Worm (Caenorhabditis elegans) whole organism, L1 larva: Measurements from ENCODE around the gene R05G6.1.

Source experiments
- C34B4.2 ChIP-seq: sonication (generic microtip); optimal IDR thresholded peaks from 2 replicates; lab custom pipeline; 2017; ENCODE audit warnings: mild to moderate bottlenecking, missing genetic modification characterization, missing compliant biosample characterization
- Y116A8C.19 ChIP-seq: sonication (generic microtip); optimal IDR thresholded peaks from 2 replicates; lab custom pipeline; 2016; ENCODE audit warnings: missing compliant biosample characterization, missing genetic modification characterization, borderline replicate concordance
- ceh-8 ChIP-seq: fragments of 200-800 bp; sonication (Bioruptor generic); optimal IDR thresholded peaks from 2 replicates; lab custom pipeline; 2018; ENCODE audit warnings: mild to moderate bottlenecking, missing genetic modification characterization, moderate library complexity, missing compliant biosample characterization
- ceh-82 ChIP-seq, 3 experiments: fragments of 150-350 bp in 1 of 3; sonication (generic microtip) in 2 of 3; optimal IDR thresholded peaks; 2 replicates each; lab custom pipeline; 2014 to 2017; ENCODE audit warnings: missing biosample characterization in 3 of 3, missing genetic modification characterization in 3 of 3
- fos-1 ChIP-seq: fragments of 150-350 bp; optimal IDR thresholded peaks from 2 replicates; lab custom pipeline; 2014; ENCODE audit warnings: missing biosample characterization, missing genetic modification characterization
- lsy-2 ChIP-seq, 2 experiments: fragments of 150-350 bp; optimal IDR thresholded peaks; 2 replicates each; lab custom pipeline; 2014; ENCODE audit warnings: missing biosample characterization in 2 of 2, missing genetic modification characterization in 2 of 2
- mef-2 ChIP-seq: fragments of 150-350 bp; optimal IDR thresholded peaks from 2 replicates; lab custom pipeline; 2014; ENCODE audit warnings: missing biosample characterization, missing genetic modification characterization
- nhr-11 ChIP-seq: fragments of 150-350 bp; optimal IDR thresholded peaks from 2 replicates; lab custom pipeline; 2014; ENCODE audit warnings: missing biosample characterization, missing genetic modification characterization
- nhr-77 ChIP-seq: fragments of 150-350 bp; optimal IDR thresholded peaks from 2 replicates; lab custom pipeline; 2014; ENCODE audit warnings: missing biosample characterization, missing genetic modification characterization
- pqm-1 ChIP-seq: sonication (generic microtip); optimal IDR thresholded peaks from 3 replicates; lab custom pipeline; 2017; ENCODE audit warnings: missing biosample characterization, missing genetic modification characterization
- snpc-4 ChIP-seq: fragments of 150-350 bp; optimal IDR thresholded peaks from 2 replicates; lab custom pipeline; 2014; ENCODE audit warnings: missing biosample characterization, missing genetic modification characterization
- sptf-1 ChIP-seq: fragments of 150-350 bp; optimal IDR thresholded peaks from 2 replicates; lab custom pipeline; 2014; ENCODE audit warnings: missing biosample characterization, missing genetic modification characterization
- tbx-2 ChIP-seq: sonication (generic microtip); optimal IDR thresholded peaks from 2 replicates; lab custom pipeline; 2016; ENCODE audit warnings: missing genetic modification characterization, missing compliant biosample characterization
- unc-62 ChIP-seq: fragments of 150-350 bp; optimal IDR thresholded peaks from 2 replicates; lab custom pipeline; 2014; ENCODE audit warnings: missing biosample characterization, missing genetic modification reagents, missing genetic modification characterization

DNA sequence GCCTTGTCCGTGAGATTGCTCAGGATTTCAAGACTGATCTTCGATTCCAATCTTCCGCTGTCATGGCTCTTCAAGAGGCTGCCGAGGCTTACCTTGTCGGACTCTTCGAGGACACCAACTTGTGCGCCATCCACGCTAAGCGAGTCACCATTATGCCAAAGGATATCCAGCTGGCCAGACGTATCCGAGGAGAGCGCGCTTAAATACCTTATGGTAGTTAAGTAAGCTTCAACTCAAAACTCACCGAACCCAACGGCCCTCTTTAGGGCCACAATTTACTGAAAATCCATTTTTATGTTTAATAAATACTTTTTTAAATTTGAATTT lies 44.0 kb upstream of the R05G6.1 start:
- TF ChIP-seq unc-62 (GFP tag; lab: Kevin White, UChicago) (no peak), ceh-82 (tag; optimal IDR thresholded peaks at IDR 0.05; lab: Kevin White, UChicago) (no peak), C34B4.2 (no peak), lsy-2 (tag; optimal IDR thresholded peaks at IDR 0.05; lab: Kevin White, UChicago) (no peak), ceh-8 (GFP tag; lab: Kevin White, UChicago) (no peak), nhr-11 (tag; lab: Kevin White, UChicago) (no peak), tbx-2 (tag; lab: Kevin White, UChicago) (no peak), Y116A8C.19 (tag; lab: Kevin White, UChicago) (no peak), fos-1 (tag; lab: Kevin White, UChicago) (no peak), sptf-1 (tag; lab: Kevin White, UChicago) (no peak), nhr-77 (tag; lab: Kevin White, UChicago) (no peak), pqm-1 (tag; lab: Kevin White, UChicago) (no peak), mef-2 (tag; lab: Kevin White, UChicago) (no peak), snpc-4 (tag; lab: Kevin White, UChicago) (no peak)
